Fruit fly (Drosophila melanogaster) whole organism, wandering third instar larva: Measurements from ENCODE around the gene jhamt.

Experiments
- Dfd ChIP-seq: fragments of >200 bp; optimal IDR thresholded peaks from 2 replicates; lab custom pipeline; 2017; ENCODE audit warnings: missing biosample characterization, missing genetic modification characterization
- Jra ChIP-seq: sonication (Bioruptor generic); optimal IDR thresholded peaks from 2 replicates; lab custom pipeline; 2016; ENCODE audit warnings: missing biosample characterization, missing genetic modification characterization
- N ChIP-seq: fragments of >200 bp; optimal IDR thresholded peaks from 2 replicates; lab custom pipeline; 2018; ENCODE audit warnings: missing biosample characterization, missing external identifiers, missing genetic modification characterization
- dl ChIP-seq, 2 experiments: fragments of 175-275, 200-275 bp in 1 of 2; fragments of 200-275 bp in 1 of 2; sonication (Bioruptor generic); optimal IDR thresholded peaks; lab custom pipeline; 2018; ENCODE audit warnings: mild to moderate bottlenecking in 2 of 2, missing biosample characterization in 2 of 2, missing genetic modification characterization in 2 of 2, moderate library complexity in 2 of 2; ENCODE audit not compliant: partially characterized antibody in 2 of 2, insufficient read depth in 1 of 2
- ey ChIP-seq: fragments of 200-800 bp; sonication (Bioruptor generic); optimal IDR thresholded peaks from 2 replicates; lab custom pipeline; 2016; ENCODE audit warnings: missing biosample characterization, missing genetic modification characterization
- h ChIP-seq: fragments of 200-800 bp; sonication (Bioruptor generic); optimal IDR thresholded peaks from 3 replicates; lab custom pipeline; 2016; ENCODE audit warnings: missing biosample characterization, mild to moderate bottlenecking, missing genetic modification characterization
- rgr ChIP-seq: fragments of 200-800 bp; sonication (Bioruptor generic); optimal IDR thresholded peaks from 3 replicates; lab custom pipeline; 2016; ENCODE audit warnings: missing biosample characterization, mild to moderate bottlenecking, missing genetic modification characterization
- sv ChIP-seq: fragments of 200-800 bp; sonication (Bioruptor generic); optimal IDR thresholded peaks from 3 replicates; lab custom pipeline; 2016; ENCODE audit warnings: missing biosample characterization, missing genetic modification characterization
- tai ChIP-seq: sonication (Bioruptor generic); optimal IDR thresholded peaks from 2 replicates; lab custom pipeline; 2016; ENCODE audit warnings: missing biosample characterization, missing genetic modification characterization
- usp ChIP-seq: fragments of >200 bp; optimal IDR thresholded peaks from 2 replicates; lab custom pipeline; 2017; ENCODE audit warnings: missing biosample characterization, missing genetic modification characterization

- TF ChIP-seq h (GFP tag; lab: Kevin White, UChicago) (peak; percentile 99), rgr (GFP tag; lab: Kevin White, UChicago) (peak; percentile 99), Jra (GFP tag; lab: Kevin White, UChicago) (peak; percentile 98), tai (GFP tag; lab: Kevin White, UChicago) (peak; percentile 96), ey (GFP tag; lab: Kevin White, UChicago) (peak; percentile 99), N (no peak), Dfd (GFP tag; lab: Kevin White, UChicago) (peak; percentile 91), usp (GFP tag; lab: Kevin White, UChicago) (no peak), dl (GFP tag; optimal IDR thresholded peaks at IDR 0.05; lab: Kevin White, UChicago; ENCODE audit: insufficient read depth in 1 of 2, partially characterized antibody in 2 of 2) (no peak), sv (peak; percentile 99)
Measured at dm6 chr2L:16350742-16351568, 14.7 kb upstream of the jhamt start.
